Worm (Caenorhabditis elegans): ENCODE results near the gene F23H11.7.

The F23H11.7 gene

ce11 chrIII:891014-891413 is 28.2 kb downstream of the F23H11.7 start, which contains the start of gene T24C4.10:
Gene T24C4.10, minus strand, starts transcription at chrIII:891243.
- TF ChIP-seq C17E4.6 (GFP tag; IDR thresholded peaks at IDR 0.05) (no peak), rpc-1 (optimal IDR thresholded peaks at IDR 0.05) (no peak), rpc-1 (tag; optimal IDR thresholded peaks at IDR 0.05) (no peak), mel-28 (tag; optimal IDR thresholded peaks at IDR 0.05; ENCODE audit: borderline replicate concordance) (no peak), ztf-22 (GFP tag; optimal IDR thresholded peaks at IDR 0.05) (no peak), nhr-80 (tag; optimal IDR thresholded peaks at IDR 0.05) (peak; percentile 76), hmg-20 (GFP tag; IDR thresholded peaks at IDR 0.05) (no peak), snpc-3.4 (tag; optimal IDR thresholded peaks at IDR 0.05) (peak; percentile 27)

ce11 chrIII:888983-889549 is 30.2 kb downstream of the F23H11.7 start:
- TF ChIP-seq egl-44 (GFP tag; IDR thresholded peaks at IDR 0.05) (no peak), B0035.1 (tag; optimal IDR thresholded peaks at IDR 0.05) (no peak), efl-1 (GFP tag; optimal IDR thresholded peaks at IDR 0.05) (peak; percentile 10), attf-5 (GFP tag; optimal IDR thresholded peaks at IDR 0.05) (peak; percentile 30), lsl-1 (GFP tag; optimal IDR thresholded peaks at IDR 0.05) (peak; percentile 64), ztf-18 (tag; optimal IDR thresholded peaks at IDR 0.05) (no peak)

DNA sequence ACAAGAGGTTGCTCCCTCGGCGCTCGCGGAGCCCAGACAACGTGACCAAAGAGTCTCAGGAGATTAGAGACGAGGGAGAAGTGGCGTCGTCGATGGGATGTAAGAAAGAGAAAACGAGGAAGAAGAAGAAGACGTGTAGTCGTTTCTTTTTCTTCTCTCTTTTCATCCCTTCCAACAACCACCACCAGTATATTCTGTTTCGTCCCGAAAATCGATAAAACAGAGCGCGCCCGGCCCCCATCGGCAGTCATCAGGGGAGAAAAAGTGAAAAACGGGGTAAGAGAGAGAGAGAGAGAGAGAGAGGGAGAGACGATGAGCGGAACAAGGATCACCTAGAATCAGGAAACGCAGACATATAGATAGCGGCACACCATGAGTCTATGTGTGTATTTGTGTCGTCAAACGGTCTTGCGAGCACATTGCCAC is 31.3 kb downstream of the F23H11.7 start:
- TF ChIP-seq ekl-4 (GFP tag; IDR thresholded peaks at IDR 0.05) (peak; percentile 57; the same call in 1 of the 2 replicates), zfh-2 (GFP tag; conservative IDR thresholded peaks at IDR 0.05) (peak; percentile 93), ceh-79 (tag; optimal IDR thresholded peaks at IDR 0.05) (no peak), aptf-3 (GFP tag; IDR thresholded peaks at IDR 0.05) (no peak), lin-40 (tag; optimal IDR thresholded peaks at IDR 0.05) (peak; percentile 76), F37B4.10 (GFP tag; IDR thresholded peaks at IDR 0.05) (no peak), snpc-3.4 (tag; optimal IDR thresholded peaks at IDR 0.05) (no peak), lsy-27 (tag; optimal IDR thresholded peaks at IDR 0.05; ENCODE audit: borderline replicate concordance, insufficient read depth) (no peak), ceh-27 (GFP tag; optimal IDR thresholded peaks at IDR 0.05) (peak; percentile 80), nfya-1 (tag; optimal IDR thresholded peaks at IDR 0.05; ENCODE audit: borderline replicate concordance, insufficient read depth) (no peak), attf-3 (GFP tag; conservative IDR thresholded peaks at IDR 0.05) (0 out of 2 replicates have a peak, but pooled peaks have one; percentile 26), ceh-58 (GFP tag; IDR thresholded peaks at IDR 0.05) (no peak), Y79H2A.3 (GFP tag; conservative IDR thresholded peaks at IDR 0.05) (no peak), hlh-12 (tag; optimal IDR thresholded peaks at IDR 0.05) (no peak), lir-1 (GFP tag; conservative IDR thresholded peaks at IDR 0.05) (no peak), hmg-20 (GFP tag; IDR thresholded peaks at IDR 0.05) (no peak), attf-5 (GFP tag; optimal IDR thresholded peaks at IDR 0.05) (peak; percentile 83), athp-1 (tag; optimal IDR thresholded peaks at IDR 0.05) (no peak), cebp-1 (GFP tag; IDR thresholded peaks at IDR 0.05) (no peak), cebp-1 (tag; optimal IDR thresholded peaks at IDR 0.05) (peak; percentile 76), nfya-2 (GFP tag; IDR thresholded peaks at IDR 0.05) (no peak), nhr-90 (tag; optimal IDR thresholded peaks at IDR 0.05) (peak; percentile 9), B0336.3 (GFP tag; IDR thresholded peaks at IDR 0.05) (peak; percentile 38; the same call in 1 of the 2 replicates), snpc-4 (GFP tag; optimal IDR thresholded peaks at IDR 0.05) (peak; percentile 41), snpc-4 (tag; optimal IDR thresholded peaks at IDR 0.05) (peak in 2 of 4 experiments; percentile 34 to 43), lin-26 (GFP tag; IDR thresholded peaks at IDR 0.05) (peak; percentile 74; the same call in 1 of the 2 replicates), dox-1 (GFP tag; IDR thresholded peaks at IDR 0.05) (peak; percentile 59; the same call in 1 of the 2 replicates), bed-2 (GFP tag; IDR thresholded peaks at IDR 0.05) (no peak), snpc-1.3 (tag; optimal IDR thresholded peaks at IDR 0.05; ENCODE audit: insufficient read depth) (no peak), nhr-80 (tag; optimal IDR thresholded peaks at IDR 0.05) (peak; percentile 75), F57A8.1 (GFP tag; optimal IDR thresholded peaks at IDR 0.05) (no peak), ceh-40 (GFP tag; IDR thresholded peaks at IDR 0.05) (no peak), repo-1 (tag; optimal IDR thresholded peaks at IDR 0.05) (no peak), F10E7.11 (tag; optimal IDR thresholded peaks at IDR 0.05) (no peak), mcd-1 (GFP tag; IDR thresholded peaks at IDR 0.05) (peak; percentile 71)
